Fruit fly (Drosophila melanogaster): Measurements from ENCODE around the gene CG32645.

CG32645 gene

DNA sequence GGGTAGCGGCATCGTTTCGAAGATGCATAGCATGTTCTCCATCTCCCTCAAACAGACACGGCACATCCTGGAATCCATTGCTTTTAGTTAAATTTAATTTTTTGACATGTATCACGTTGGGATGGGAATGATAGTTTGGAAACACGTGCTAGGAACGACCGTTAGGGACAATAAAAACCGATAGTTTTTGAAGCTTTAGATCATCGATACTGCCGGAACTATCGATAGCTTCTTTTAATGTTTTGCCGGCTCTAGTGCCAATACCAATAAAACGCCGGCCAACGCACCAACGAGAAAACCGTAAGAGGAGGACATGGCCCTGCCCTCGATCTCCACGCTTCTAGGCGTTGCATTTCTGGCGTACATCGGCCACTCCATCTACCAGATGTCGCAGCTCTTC, 15.8 kb downstream of the CG32645 start, which contains the start of the genes CG4318 and CG4332:
CG4318 (minus strand) TSS at position 142 of the 400 bp plus-strand sequence.
CG4332 (plus strand) TSS at position 256 of the 400 bp plus-strand sequence.
- TF ChIP-seq Myc (optimal IDR thresholded peaks at IDR 0.05) (peak; percentile 62), woc (GFP tag; optimal IDR thresholded peaks at IDR 0.05) (no peak)

DNA sequence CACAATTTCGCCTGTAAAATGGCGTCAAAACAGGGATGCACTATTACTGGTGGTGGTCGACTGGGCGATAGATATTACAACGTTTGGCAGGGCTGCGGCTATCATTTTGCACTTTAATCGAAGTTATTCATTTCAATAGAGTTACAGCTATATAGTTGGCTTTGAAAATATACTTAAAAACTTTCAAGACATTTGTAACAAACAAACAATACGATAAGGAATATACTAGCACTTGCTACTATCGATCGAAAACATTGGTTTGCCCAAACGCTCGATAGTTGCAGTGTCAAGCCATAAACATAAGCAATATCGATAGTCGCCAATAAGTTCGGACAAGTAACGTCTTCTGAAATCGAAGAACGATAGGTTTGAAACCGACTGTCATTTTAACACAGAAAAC, 20.5 kb downstream of the CG32645 start, which contains the start of the genes Bap60 and CG12096:
Bap60 (minus strand) TSS at position 28 of the 400 bp plus-strand sequence.
CG12096 (plus strand) TSS at position 124 of the 400 bp plus-strand sequence.
- TF ChIP-seq GATAd (GFP tag; optimal IDR thresholded peaks at IDR 0.05) (peak; percentile 40), Abd-B (GFP tag; optimal IDR thresholded peaks at IDR 0.05) (no peak), Sp1 (GFP tag; optimal IDR thresholded peaks at IDR 0.05) (peak; percentile 75), Dif (GFP tag; optimal IDR thresholded peaks at IDR 0.05; ENCODE audit: partially characterized antibody) (no peak), Hnf4 (GFP tag; optimal IDR thresholded peaks at IDR 0.05) (no peak), brk (GFP tag; optimal IDR thresholded peaks at IDR 0.05) (no peak), CG32264 (GFP tag; optimal IDR thresholded peaks at IDR 0.05) (no peak), usp (GFP tag; optimal IDR thresholded peaks at IDR 0.05) (no peak), woc (GFP tag; optimal IDR thresholded peaks at IDR 0.05) (no peak), sv (GFP tag; optimal IDR thresholded peaks at IDR 0.05) (peak; percentile 20), CG9705 (GFP tag; optimal IDR thresholded peaks at IDR 0.05) (peak; percentile 80), sage (GFP tag; optimal IDR thresholded peaks at IDR 0.05) (no peak), br (GFP tag; optimal IDR thresholded peaks at IDR 0.05) (peak; percentile 81), Myc (optimal IDR thresholded peaks at IDR 0.05) (peak; percentile 58), dmrt93B (GFP tag; optimal IDR thresholded peaks at IDR 0.05) (peak; percentile 72), rgr (GFP tag; optimal IDR thresholded peaks at IDR 0.05) (peak; percentile 80), ey (GFP tag; optimal IDR thresholded peaks at IDR 0.05) (peak; percentile 80), HLH106 (tag; optimal IDR thresholded peaks at IDR 0.05) (peak; percentile 87), Dfd (GFP tag; optimal IDR thresholded peaks at IDR 0.05) (no peak), Hr78 (GFP tag; optimal IDR thresholded peaks at IDR 0.05) (no peak), Hr83 (GFP tag; optimal IDR thresholded peaks at IDR 0.05; ENCODE audit: poor library complexity, severe bottlenecking) (no peak), dsf (GFP tag; optimal IDR thresholded peaks at IDR 0.05; ENCODE audit: borderline replicate concordance) (no peak), Vsx2 (GFP tag; optimal IDR thresholded peaks at IDR 0.05; ENCODE audit: partially characterized antibody) (no peak), pan (optimal IDR thresholded peaks at IDR 0.05) (no peak), lola (GFP tag; optimal IDR thresholded peaks at IDR 0.05) (no peak), fru (GFP tag; optimal IDR thresholded peaks at IDR 0.05) (peak; percentile 83), jim (GFP tag; optimal IDR thresholded peaks at IDR 0.05) (no peak), foxo (GFP tag; optimal IDR thresholded peaks at IDR 0.05) (peak in 1 of 2 experiments; percentile 80), Mio (GFP tag; optimal IDR thresholded peaks at IDR 0.05) (no peak), OdsH (GFP tag; optimal IDR thresholded peaks at IDR 0.05) (peak; percentile 62), Jra (GFP tag; optimal IDR thresholded peaks at IDR 0.05) (peak; percentile 79), tai (GFP tag; optimal IDR thresholded peaks at IDR 0.05) (no peak), h (GFP tag; optimal IDR thresholded peaks at IDR 0.05) (peak; percentile 79), CrebA (GFP tag; optimal IDR thresholded peaks at IDR 0.05; ENCODE audit: borderline replicate concordance) (no peak), psq (GFP tag; optimal IDR thresholded peaks at IDR 0.05) (peak; percentile 60), N (GFP tag; optimal IDR thresholded peaks at IDR 0.05) (no peak), dl (GFP tag; optimal IDR thresholded peaks at IDR 0.05; ENCODE audit: insufficient read depth in 1 of 2, partially characterized antibody in 2 of 2) (no peak), Rel (GFP tag; optimal IDR thresholded peaks at IDR 0.05) (no peak), Rel (tag; optimal IDR thresholded peaks at IDR 0.05) (peak; percentile 40)

DNA sequence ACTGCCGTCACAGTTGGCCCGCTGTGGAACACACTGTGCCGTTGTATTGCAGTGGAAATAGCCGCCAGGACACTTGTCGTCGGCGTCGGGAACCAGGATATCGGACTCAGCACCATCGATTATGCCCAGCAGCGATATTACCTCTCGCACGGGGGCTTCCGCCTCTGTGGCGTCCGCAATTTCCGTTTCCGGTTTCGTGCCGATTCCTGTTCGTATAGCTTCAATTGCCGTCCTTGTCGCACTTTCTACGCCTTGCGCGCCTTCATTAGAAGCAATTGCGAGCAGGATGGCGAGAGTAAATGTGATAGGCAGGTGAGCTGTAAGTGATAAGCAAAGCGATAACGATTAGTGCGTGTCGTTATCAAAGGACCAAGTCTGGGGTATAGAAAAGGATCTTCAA, 33.9 kb downstream of the CG32645 start:
- no peak for TF ChIP-seq Hr78 (GFP tag; optimal IDR thresholded peaks at IDR 0.05)
- no peak for TF ChIP-seq sage (GFP tag; optimal IDR thresholded peaks at IDR 0.05)
- no peak for TF ChIP-seq CrebA (GFP tag; optimal IDR thresholded peaks at IDR 0.05; ENCODE audit: borderline replicate concordance)
- no peak for TF ChIP-seq Sp1 (GFP tag; optimal IDR thresholded peaks at IDR 0.05)
- no peak for TF ChIP-seq dmrt93B (GFP tag; optimal IDR thresholded peaks at IDR 0.05)
- TF ChIP-seq Myc (optimal IDR thresholded peaks at IDR 0.05): no peak
- no peak for TF ChIP-seq rgr (GFP tag; optimal IDR thresholded peaks at IDR 0.05)
